Worm (Caenorhabditis elegans) whole organism, L2 larva: ENCODE results near the gene F41H10.5.

ENCODE experiments used
- R02D3.7 ChIP-seq: fragments of 150-350 bp; optimal IDR thresholded peaks from 2 replicates; lab custom pipeline; 2014; ENCODE audit warnings: missing biosample characterization, missing genetic modification characterization
- ama-1 ChIP-seq: fragments of 150-350 bp; optimal IDR thresholded peaks from 2 replicates; lab custom pipeline; 2018; ENCODE audit warnings: inconsistent platforms
- ceh-82 ChIP-seq: fragments of 150-350 bp; optimal IDR thresholded peaks from 2 replicates; lab custom pipeline; 2014; ENCODE audit warnings: missing biosample characterization, missing genetic modification characterization
- nhr-129 ChIP-seq: fragments of 150-350 bp; optimal IDR thresholded peaks from 2 replicates; lab custom pipeline; 2014; ENCODE audit warnings: missing biosample characterization, missing genetic modification characterization
- nhr-77 ChIP-seq: fragments of 150-350 bp; optimal IDR thresholded peaks from 2 replicates; lab custom pipeline; 2014; ENCODE audit warnings: missing biosample characterization, missing genetic modification characterization
- unc-62 ChIP-seq: fragments of 150-350 bp; optimal IDR thresholded peaks from 2 replicates; lab custom pipeline; 2014; ENCODE audit warnings: missing biosample characterization, missing genetic modification reagents, missing genetic modification characterization

DNA sequence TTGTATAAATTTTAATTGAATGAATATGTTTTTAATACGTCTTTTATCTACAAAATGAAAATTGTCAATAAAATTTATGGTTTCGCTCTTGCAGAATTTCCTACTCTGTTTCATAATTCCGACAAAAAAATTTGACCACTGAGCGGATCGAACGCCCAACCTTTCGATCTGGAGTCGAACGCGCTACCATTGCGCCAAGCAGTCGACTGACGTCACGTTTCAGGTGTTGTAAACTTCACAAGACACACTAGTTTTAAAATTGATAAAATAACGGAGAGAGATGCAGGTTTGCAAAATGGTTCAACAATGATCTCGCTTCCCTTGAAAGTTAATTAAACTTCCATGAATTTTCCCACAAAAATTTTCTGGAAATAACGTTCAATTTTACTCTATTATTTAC is 16.5 kb upstream of the F41H10.5 start:
- TF ChIP-seq ama-1 (no peak), nhr-129 (tag; lab: Kevin White, UChicago) (no peak), unc-62 (GFP tag; lab: Kevin White, UChicago) (no peak), ceh-82 (tag; lab: Kevin White, UChicago) (no peak), R02D3.7 (tag; lab: Kevin White, UChicago) (no peak), nhr-77 (tag; lab: Kevin White, UChicago) (no peak)
